Fruit fly (Drosophila melanogaster): ENCODE data around the gene sim.

Gene sim

DNA sequence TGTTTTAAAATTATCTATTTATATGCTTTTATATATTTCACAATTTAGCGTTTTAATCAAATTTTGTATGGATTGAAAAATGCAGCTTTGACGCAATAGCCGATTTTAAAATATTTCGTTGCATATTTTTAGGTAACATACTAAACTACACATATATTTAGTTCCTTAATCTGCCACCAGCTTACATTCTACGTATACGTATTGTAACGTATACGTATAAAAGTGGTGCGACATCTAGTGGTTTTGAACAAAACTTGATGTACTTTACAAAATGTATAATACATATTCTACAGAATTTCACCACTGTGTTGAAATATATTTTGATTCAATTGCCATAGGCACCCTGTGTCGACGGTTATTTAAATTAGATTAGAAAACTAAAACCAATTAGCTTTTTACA is 20.7 kb downstream of the sim start (continued):
- TF ChIP-seq CG8944 (GFP tag; optimal IDR thresholded peaks at IDR 0.05) (peak; percentile 9), Camta (GFP tag; optimal IDR thresholded peaks at IDR 0.05) (peak; percentile 13), ci (GFP tag; IDR thresholded peaks at IDR 0.05) (peak; percentile 54; the same call in 2 of the 3 replicates), sens (GFP tag) (peak; percentile 85), sqz (GFP tag; optimal IDR thresholded peaks at IDR 0.05) (no peak), CG4854 (GFP tag; optimal IDR thresholded peaks at IDR 0.05) (no peak), CG11504 (tag; optimal IDR thresholded peaks at IDR 0.05) (peak; percentile 46), C15 (GFP tag; IDR thresholded peaks at IDR 0.05) (no peak), PHDP (tag; optimal IDR thresholded peaks at IDR 0.05) (peak; percentile 40), CG17361 (GFP tag; IDR thresholded peaks at IDR 0.05) (peak; percentile 53; the same call in 2 of the 3 replicates), CG12942 (GFP tag; optimal IDR thresholded peaks at IDR 0.05) (no peak), sob (GFP tag; IDR thresholded peaks at IDR 0.05) (peak; percentile 39; the same call in 1 of the 2 replicates), CG13624 (GFP tag; optimal IDR thresholded peaks at IDR 0.05) (peak; percentile 26), CTCF (GFP tag; optimal IDR thresholded peaks at IDR 0.05) (peak; percentile 96), Dref (GFP tag; IDR thresholded peaks at IDR 0.05) (no peak), chif (GFP tag; optimal IDR thresholded peaks at IDR 0.05) (peak in 1 of 2 experiments; percentile 45), CG8281 (tag; optimal IDR thresholded peaks at IDR 0.05) (no peak), rib (GFP tag; IDR thresholded peaks at IDR 0.05) (no peak), bab2 (GFP tag; optimal IDR thresholded peaks at IDR 0.05) (peak; percentile 5), insv (GFP tag; optimal IDR thresholded peaks at IDR 0.05) (peak in 1 of 2 experiments; percentile 74), Rfx (GFP tag; IDR thresholded peaks at IDR 0.05) (peak; percentile 54), lola (GFP tag; optimal IDR thresholded peaks at IDR 0.05) (peak in 1 of 3 experiments; percentile 3), CG1603 (tag; optimal IDR thresholded peaks at IDR 0.05) (peak; percentile 56), CG11085 (GFP tag; IDR thresholded peaks at IDR 0.05) (peak; percentile 32; the same call in 1 of the 2 replicates), Mes4 (GFP tag; optimal IDR thresholded peaks at IDR 0.05) (no peak), CG3847 (GFP tag; IDR thresholded peaks at IDR 0.05) (0 out of 2 replicates have a peak, but pooled peaks have one; percentile 11), CG42726 (GFP tag; IDR thresholded peaks at IDR 0.05; ENCODE audit: partially characterized antibody) (peak; percentile 79), pnt (GFP tag; optimal IDR thresholded peaks at IDR 0.05) (peak; percentile 17), HLH4C (GFP tag; IDR thresholded peaks at IDR 0.05; ENCODE audit: partially characterized antibody) (no peak; the same call in 2 of the 3 replicates), gfzf (GFP tag; optimal IDR thresholded peaks at IDR 0.05) (no peak), cg (GFP tag; optimal IDR thresholded peaks at IDR 0.05) (no peak), CG6689 (GFP tag; IDR thresholded peaks at IDR 0.05) (no peak), HLH54F (GFP tag; optimal IDR thresholded peaks at IDR 0.05) (peak; percentile 0), sc (optimal IDR thresholded peaks at IDR 0.05) (no peak), sc (GFP tag; optimal IDR thresholded peaks at IDR 0.05) (no peak), klu (GFP tag; IDR thresholded peaks at IDR 0.05) (no peak), CG7271 (tag; optimal IDR thresholded peaks at IDR 0.05) (no peak), pzg (GFP tag; optimal IDR thresholded peaks at IDR 0.05) (peak; percentile 5), gsb-n (tag; optimal IDR thresholded peaks at IDR 0.05) (peak; percentile 24), dmrt11E (tag; optimal IDR thresholded peaks at IDR 0.05) (peak; percentile 32), CG10366 (GFP tag; IDR thresholded peaks at IDR 0.05) (peak; percentile 43; the same call in 1 of the 2 replicates), Ptx1 (GFP tag; IDR thresholded peaks at IDR 0.05) (peak; percentile 28; the same call in 1 of the 2 replicates), Hr3 (GFP tag; optimal IDR thresholded peaks at IDR 0.05) (peak; percentile 2), CG17912 (GFP tag; optimal IDR thresholded peaks at IDR 0.05) (peak; percentile 20), Lim3 (GFP tag; IDR thresholded peaks at IDR 0.05) (no peak), zen (tag; optimal IDR thresholded peaks at IDR 0.05) (peak; percentile 8), nmo (GFP tag; optimal IDR thresholded peaks at IDR 0.05) (peak; percentile 34), Med (GFP tag) (peak; percentile 91), Xbp1 (GFP tag; optimal IDR thresholded peaks at IDR 0.05) (peak; percentile 64), MESR4 (GFP tag; optimal IDR thresholded peaks at IDR 0.05) (no peak), CG18262 (tag; optimal IDR thresholded peaks at IDR 0.05) (peak; percentile 9), CG12236 (GFP tag; optimal IDR thresholded peaks at IDR 0.05) (no peak)

Measured in whole organism, embryonic.